Fruit fly (Drosophila melanogaster) S2 (cell line): ENCODE results near the gene Atet.

Experiments
- CG8478 ChIP-seq: fragments of >200 bp; optimal IDR thresholded peaks from 2 replicates; lab custom pipeline; 2018
- CTCF ChIP-seq, 2 experiments: fragments of >200 bp; optimal IDR thresholded peaks; 2 replicates each; lab custom pipeline; 2018

dm6 chr2L:4363707-4364270 lies 30.1 kb downstream of the Atet start:
- TF ChIP-seq CTCF (optimal IDR thresholded peaks at IDR 0.05; lab: Kevin White, UChicago) (no peak), CG8478 (no peak)
